Worm (Caenorhabditis elegans) whole organism, midembryonic: ENCODE results near the gene F13E9.5.

ENCODE experiments used
- T22C8.4 ChIP-seq: fragments of 200-800 bp; sonication (Bioruptor generic); IDR thresholded peaks from 2 replicates; pipeline ENCODE4 v1.3.6; 2022; ENCODE audit warnings: missing genetic modification characterization, missing compliant biosample characterization
- cog-1 ChIP-seq: sonication (generic microtip); optimal IDR thresholded peaks from 2 replicates; lab custom pipeline; 2016; ENCODE audit warnings: missing genetic modification characterization, missing compliant biosample characterization
- flt-1 ChIP-seq: fragments of 200-800 bp; sonication (Bioruptor generic); IDR thresholded peaks from 2 replicates; pipeline ENCODE4 v1.3.6; 2022; ENCODE audit warnings: missing genetic modification characterization, missing compliant biosample characterization
- klf-2 ChIP-seq: fragments of 200-800 bp; sonication (Bioruptor generic); conservative IDR thresholded peaks from 2 replicates; pipeline ENCODE4 v1.3.6; 2022; ENCODE audit warnings: missing genetic modification reagents, missing genetic modification characterization, missing compliant biosample characterization
- ref-1 ChIP-seq: fragments of 200-800 bp; sonication (Bioruptor generic); conservative IDR thresholded peaks from 2 replicates; pipeline ENCODE4 v1.3.6; 2022; ENCODE audit warnings: missing genetic modification reagents, missing genetic modification characterization, missing compliant biosample characterization
- ztf-23 ChIP-seq: fragments of 200-800 bp; sonication (Bioruptor generic); IDR thresholded peaks from 2 replicates; pipeline ENCODE4 v1.3.6; 2022; ENCODE audit warnings: missing genetic modification reagents, missing genetic modification characterization, missing compliant biosample characterization

ce11 chrIV:10933062-10933552 is 48.9 kb upstream of the F13E9.5 start, which contains the start of the genes dnc-1 and lsm-7:
- no peak for TF ChIP-seq ref-1 (GFP tag; lab: Robert Waterston, UW)
- 0 out of 2 replicates have a peak, but pooled peaks have one; percentile 37 for TF ChIP-seq flt-1
- no peak for TF ChIP-seq ztf-23 (GFP tag; lab: Robert Waterston, UW)
- TF ChIP-seq cog-1 = peak; percentile 35
- TF ChIP-seq T22C8.4 (GFP tag; lab: Robert Waterston, UW) = no peak
- no peak for TF ChIP-seq klf-2 (GFP tag; lab: Robert Waterston, UW)
